Worm (Caenorhabditis elegans) whole organism, early embryonic: Measurements from ENCODE around the gene C17G1.5.

Experiments
- B0310.2 ChIP-seq: sonication (generic microtip); optimal IDR thresholded peaks from 2 replicates; lab custom pipeline; 2016; ENCODE audit warnings: mild to moderate bottlenecking, missing genetic modification characterization, missing compliant biosample characterization
- ama-1 ChIP-seq: fragments of 150-350 bp; optimal IDR thresholded peaks from 2 replicates; lab custom pipeline; 2014
- ceh-13 ChIP-seq: fragments of 200-800 bp; sonication (Bioruptor generic); optimal IDR thresholded peaks from 2 replicates; lab custom pipeline; 2018; ENCODE audit warnings: mild to moderate bottlenecking, missing genetic modification characterization, missing compliant biosample characterization
- flt-1 ChIP-seq: fragments of 200-800 bp; sonication (Bioruptor generic); IDR thresholded peaks from 2 replicates; pipeline ENCODE4 v1.3.6; 2022; ENCODE audit warnings: missing genetic modification characterization, missing compliant biosample characterization
- tra-4 ChIP-seq: sonication (generic microtip); optimal IDR thresholded peaks from 2 replicates; lab custom pipeline; 2017; ENCODE audit warnings: missing genetic modification characterization, missing compliant biosample characterization

- no peak for TF ChIP-seq ama-1
- no peak for TF ChIP-seq tra-4 (tag; lab: Kevin White, UChicago)
- TF ChIP-seq flt-1 = no peak
- TF ChIP-seq ceh-13 (GFP tag; lab: Kevin White, UChicago) = no peak
- no peak for TF ChIP-seq B0310.2 (tag; lab: Kevin White, UChicago)
Observed at ce11 chrX:9934009-9934323, 4.6 kb upstream of the C17G1.5 start.
